Worm (Caenorhabditis elegans): ENCODE results near the gene coq-6.

Gene coq-6

DNA sequence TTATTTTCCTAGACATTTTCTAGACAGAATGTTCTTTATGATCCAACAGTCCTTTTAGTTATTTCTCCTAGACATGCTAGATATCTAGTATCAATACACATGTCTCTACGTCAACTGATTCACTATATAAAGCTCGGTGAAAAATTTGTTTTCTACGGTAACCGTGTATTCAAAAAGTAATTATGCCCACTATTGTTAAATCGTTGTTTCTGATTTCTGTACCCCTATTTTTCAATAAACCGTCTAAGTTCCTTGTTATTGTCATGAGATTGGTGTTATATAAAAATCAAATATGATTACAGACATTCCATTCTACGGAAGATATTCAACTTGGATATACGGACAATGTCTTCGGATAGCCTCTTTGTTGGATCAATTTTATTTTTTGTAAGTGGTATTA, 16.4 kb downstream of the coq-6 start, which contains the start of gene srx-46:
Gene srx-46 (plus strand): TSS at position 301 of the 400 bp plus-strand sequence.
- TF ChIP-seq repo-1 (tag; optimal IDR thresholded peaks at IDR 0.05), result no peak
- TF ChIP-seq F57A8.1 (GFP tag; optimal IDR thresholded peaks at IDR 0.05), result no peak
- no peak for TF ChIP-seq rcor-1 (GFP tag; IDR thresholded peaks at IDR 0.05)
- TF ChIP-seq F39B2.1 (GFP tag; IDR thresholded peaks at IDR 0.05), result no peak
- no peak for TF ChIP-seq mxl-1 (tag; optimal IDR thresholded peaks at IDR 0.05)
- no peak for TF ChIP-seq madf-8 (GFP tag; conservative IDR thresholded peaks at IDR 0.05)

DNA sequence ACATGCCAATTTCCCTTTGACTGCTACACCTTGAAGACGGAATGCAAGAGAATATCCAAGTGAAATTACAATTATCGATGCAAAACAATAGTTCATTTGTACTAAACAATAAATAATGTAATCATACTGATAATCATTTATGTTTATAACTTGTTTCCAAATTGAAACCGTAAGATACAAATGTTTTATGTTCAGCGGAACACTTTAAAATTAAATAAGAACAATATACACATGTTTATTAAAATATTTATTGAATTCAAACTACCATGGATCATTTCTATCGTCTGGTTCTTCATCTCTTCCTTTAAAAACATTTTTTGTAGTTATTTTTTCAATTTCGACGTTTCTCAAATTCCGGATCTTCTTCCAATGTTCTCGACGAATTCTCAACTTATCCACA, 18.8 kb downstream of the coq-6 start, which contains the start of gene ttr-40:
Gene ttr-40 (minus strand): TSS at position 101 of the 400 bp plus-strand sequence.
- TF ChIP-seq snpc-4 (GFP tag; optimal IDR thresholded peaks at IDR 0.05), result no peak
- TF ChIP-seq snpc-4 (tag; optimal IDR thresholded peaks at IDR 0.05), result no peak
- no peak for TF ChIP-seq F23B12.7 (tag; optimal IDR thresholded peaks at IDR 0.05; ENCODE audit: insufficient read depth)
- TF ChIP-seq madf-3 (GFP tag; IDR thresholded peaks at IDR 0.05), result no peak
- TF ChIP-seq B0019.2 (GFP tag; conservative IDR thresholded peaks at IDR 0.05), result no peak
- no peak for TF ChIP-seq nhr-179 (tag; optimal IDR thresholded peaks at IDR 0.05)
- no peak for TF ChIP-seq fkh-3 (tag; optimal IDR thresholded peaks at IDR 0.05)
- no peak for TF ChIP-seq F57A8.1 (GFP tag; optimal IDR thresholded peaks at IDR 0.05)
- TF ChIP-seq ZK185.1 (tag; optimal IDR thresholded peaks at IDR 0.05; ENCODE audit: poor library complexity, severe bottlenecking), result no peak
- TF ChIP-seq dpff-1 (tag; optimal IDR thresholded peaks at IDR 0.05), result no peak
- no peak for TF ChIP-seq ceh-58 (GFP tag; IDR thresholded peaks at IDR 0.05)
- no peak for TF ChIP-seq Y79H2A.3 (GFP tag; conservative IDR thresholded peaks at IDR 0.05)
- no peak for TF ChIP-seq atf-7 (tag; optimal IDR thresholded peaks at IDR 0.05)
- no peak for TF ChIP-seq hsf-1 (GFP tag; IDR thresholded peaks at IDR 0.05)
- no peak for TF ChIP-seq lin-35 (GFP tag; optimal IDR thresholded peaks at IDR 0.05)

DNA sequence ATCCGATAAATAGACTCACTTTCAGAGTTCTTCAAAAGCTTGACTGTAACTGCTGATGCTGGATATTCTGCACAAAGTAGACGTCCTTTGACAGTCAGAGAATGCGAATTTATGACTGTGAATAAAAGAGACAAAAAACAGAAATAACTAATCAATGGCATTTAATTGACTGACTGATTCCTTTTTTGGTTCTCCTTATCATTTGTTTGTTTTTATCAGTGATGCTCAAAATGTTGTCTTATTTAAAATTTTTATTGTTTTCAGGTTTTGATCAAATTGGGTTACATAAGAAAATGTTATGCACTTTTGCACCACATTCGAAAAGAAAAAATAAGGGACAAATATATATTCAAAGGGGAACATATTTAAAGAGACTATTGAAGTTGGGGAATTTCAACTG, 19.8 kb downstream of the coq-6 start, which contains the start of gene ttr-49:
Gene ttr-49 (minus strand): TSS at position 171 of the 400 bp plus-strand sequence.
- TF ChIP-seq zim-3 (tag; optimal IDR thresholded peaks at IDR 0.05) (no peak), nhr-80 (tag; optimal IDR thresholded peaks at IDR 0.05) (peak; percentile 51)

DNA sequence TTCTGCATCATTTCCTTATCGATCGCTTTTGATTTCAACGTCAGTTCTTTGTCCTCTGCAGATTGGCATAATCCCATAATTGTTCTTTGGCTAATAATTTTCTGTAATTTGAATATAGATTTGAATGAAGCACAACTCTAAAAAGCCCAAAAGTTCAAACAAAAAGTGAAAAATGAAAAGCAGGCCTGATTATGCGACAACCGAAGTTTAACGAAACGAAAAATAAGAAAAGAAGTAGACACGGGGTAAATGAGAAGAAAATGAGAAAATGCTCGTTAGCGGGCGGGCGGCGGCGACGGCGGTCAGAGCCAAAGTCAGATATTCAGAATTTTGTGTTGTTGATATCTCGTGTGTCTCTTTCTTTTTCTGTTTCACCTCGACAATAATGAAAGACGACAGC, 23.1 kb downstream of the coq-6 start, which contains the start of gene gpa-3:
Gene gpa-3 (minus strand): TSS at position 101 of the 400 bp plus-strand sequence.
- TF ChIP-seq him-1 (tag; optimal IDR thresholded peaks at IDR 0.05) (no peak), ceh-40 (GFP tag; IDR thresholded peaks at IDR 0.05) (no peak)

ce11 chrV:9370986-9371385, 34.4 kb downstream of the coq-6 start, which contains the start of gene E02C12.6:
Gene E02C12.6, minus strand, starts transcription at chrV:9371086.
- no peak for TF ChIP-seq aptf-2 (GFP tag; conservative IDR thresholded peaks at IDR 0.05)

DNA sequence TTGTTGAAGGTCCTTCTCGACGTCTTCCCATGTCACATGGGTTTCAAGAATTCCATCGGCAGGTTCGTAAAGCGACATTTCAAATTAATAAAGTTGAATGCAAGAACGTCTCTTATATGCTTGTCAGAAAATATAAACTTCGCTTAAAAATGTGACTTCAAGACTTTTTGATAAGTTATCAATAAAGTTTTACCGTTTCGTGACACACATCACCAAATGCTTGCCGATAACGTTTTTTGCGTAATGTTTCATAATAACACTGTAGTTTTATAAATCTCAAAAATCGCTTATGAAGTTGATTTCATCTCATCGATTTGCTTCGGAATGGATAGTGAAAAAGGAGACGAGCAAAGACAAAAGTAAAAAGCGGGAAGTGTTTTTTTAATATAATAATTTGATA, 36.9 kb downstream of the coq-6 start, which contains the start of gene E02C12.8:
Gene E02C12.8 (minus strand): TSS at position 141 of the 400 bp plus-strand sequence.
- TF ChIP-seq ztf-22 (GFP tag; optimal IDR thresholded peaks at IDR 0.05) (no peak), cebp-1 (GFP tag; IDR thresholded peaks at IDR 0.05) (peak; percentile 53; the same call in 1 of the 2 replicates), cebp-1 (tag; optimal IDR thresholded peaks at IDR 0.05) (no peak), nhr-80 (tag; optimal IDR thresholded peaks at IDR 0.05) (peak; percentile 77)

DNA sequence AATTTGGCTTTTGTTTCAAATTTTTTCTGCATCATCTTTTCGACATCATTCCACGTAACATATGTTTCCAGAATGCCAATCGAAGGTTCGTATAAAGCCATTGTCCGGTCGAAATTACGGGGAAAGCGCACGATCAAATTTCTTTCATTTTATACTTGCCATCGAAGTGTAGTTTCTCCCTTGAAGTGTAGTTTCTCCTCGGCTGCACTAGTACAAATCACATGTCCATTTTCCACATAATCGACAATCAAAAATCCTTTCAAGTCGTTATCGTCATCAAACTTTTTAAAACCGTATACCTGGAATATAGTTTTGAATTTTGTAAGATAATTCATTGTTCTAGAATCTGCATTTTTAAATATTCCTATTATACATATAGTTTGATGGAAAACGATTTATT, 38.8 kb downstream of the coq-6 start, which contains the start of gene E02C12.9:
Gene E02C12.9 (minus strand): TSS at position 101 of the 400 bp plus-strand sequence.
- TF ChIP-seq ceh-40 (GFP tag; IDR thresholded peaks at IDR 0.05) (no peak), B0019.2 (GFP tag; conservative IDR thresholded peaks at IDR 0.05) (no peak), bed-1 (GFP tag; IDR thresholded peaks at IDR 0.05) (no peak), hmg-1.2 (GFP tag; IDR thresholded peaks at IDR 0.05) (no peak), snpc-1.1 (tag; optimal IDR thresholded peaks at IDR 0.05; ENCODE audit: insufficient read depth) (no peak), F39B2.1 (GFP tag; IDR thresholded peaks at IDR 0.05) (no peak), F37B4.10 (GFP tag; IDR thresholded peaks at IDR 0.05) (no peak), akir-1 (GFP tag; optimal IDR thresholded peaks at IDR 0.05) (no peak), ceh-91 (GFP tag; IDR thresholded peaks at IDR 0.05) (no peak), attf-5 (GFP tag; optimal IDR thresholded peaks at IDR 0.05) (no peak), B0336.3 (GFP tag; IDR thresholded peaks at IDR 0.05) (no peak), nhr-179 (tag; optimal IDR thresholded peaks at IDR 0.05) (no peak), tbp1 (GFP tag; optimal IDR thresholded peaks at IDR 0.05) (no peak), tbx-9 (tag; optimal IDR thresholded peaks at IDR 0.05; ENCODE audit: borderline replicate concordance) (no peak), lin-26 (GFP tag; IDR thresholded peaks at IDR 0.05) (no peak)
